Worm (Caenorhabditis elegans): ENCODE measurements around the gene F52D2.12.

F52D2.12 gene

DNA sequence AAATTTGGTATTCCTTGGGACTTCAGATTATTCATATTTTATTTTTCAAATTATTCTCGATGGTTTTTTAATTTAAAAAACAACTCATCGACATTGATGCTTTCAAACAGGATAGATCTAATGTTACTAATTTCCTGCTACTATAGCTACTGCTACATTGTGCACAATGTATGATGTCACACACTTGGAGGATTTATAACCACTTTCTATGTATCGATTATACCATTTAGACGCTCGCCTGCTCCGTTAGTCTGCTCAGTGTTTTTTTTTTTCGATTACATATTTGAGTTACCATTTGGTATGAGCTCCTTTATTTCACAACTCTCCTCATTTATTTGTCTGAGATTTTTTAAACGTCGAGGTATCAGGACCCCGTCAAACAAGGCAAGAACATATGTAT is 12.6 kb downstream of the F52D2.12 start, which contains the start of gene Y40A1A.2:
TSS of gene Y40A1A.2 (plus strand) at position 301 of the 400 bp plus-strand sequence.
- TF ChIP-seq ceh-9 (tag; optimal IDR thresholded peaks at IDR 0.05) (no peak), jun-1 (tag; optimal IDR thresholded peaks at IDR 0.05) (no peak), egl-5 (tag; optimal IDR thresholded peaks at IDR 0.05) (no peak), nhr-12 (tag; optimal IDR thresholded peaks at IDR 0.05) (no peak), elt-2 (tag; optimal IDR thresholded peaks at IDR 0.05) (no peak), ama-1 (optimal IDR thresholded peaks at IDR 0.05) (no peak), tbx-2 (tag; optimal IDR thresholded peaks at IDR 0.05) (no peak), nfya-1 (tag; optimal IDR thresholded peaks at IDR 0.05; ENCODE audit: insufficient read depth) (no peak), ceh-16 (tag; optimal IDR thresholded peaks at IDR 0.05) (no peak), nhr-67 (tag; optimal IDR thresholded peaks at IDR 0.05) (no peak), snpc-4 (tag; optimal IDR thresholded peaks at IDR 0.05) (no peak), lin-39 (tag; optimal IDR thresholded peaks at IDR 0.05) (no peak), ceh-82 (tag; optimal IDR thresholded peaks at IDR 0.05) (no peak), unc-39 (tag; optimal IDR thresholded peaks at IDR 0.05) (no peak), sea-2 (GFP tag; optimal IDR thresholded peaks at IDR 0.05) (no peak)

DNA sequence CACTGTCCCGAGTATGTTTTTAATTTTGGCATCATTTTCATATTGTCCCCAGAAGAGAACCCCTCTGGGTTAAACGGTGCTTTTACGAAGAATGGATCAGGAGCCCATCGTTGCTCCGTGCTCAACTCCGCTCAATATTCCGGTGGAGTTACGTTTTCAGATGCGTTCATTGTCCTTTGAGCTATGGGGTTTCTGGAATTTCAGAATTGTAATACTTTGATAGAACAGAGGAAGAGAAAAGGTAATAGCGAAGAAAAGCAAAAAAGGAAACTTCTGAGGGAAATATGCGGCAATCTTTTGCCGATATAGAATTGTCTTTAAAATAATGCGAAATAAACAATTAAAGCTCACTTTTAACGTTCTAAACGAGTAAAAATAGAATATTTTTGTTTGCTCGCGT is 20.1 kb downstream of the F52D2.12 start, which contains the start of gene Y40A1A.3:
TSS of gene Y40A1A.3 (minus strand) at position 101 of the 400 bp plus-strand sequence.
- TF ChIP-seq eor-1 (tag; optimal IDR thresholded peaks at IDR 0.05) (no peak), zag-1 (tag; optimal IDR thresholded peaks at IDR 0.05) (no peak), nhr-67 (tag; optimal IDR thresholded peaks at IDR 0.05) (no peak), elt-1 (tag; optimal IDR thresholded peaks at IDR 0.05) (no peak), ceh-28 (tag; optimal IDR thresholded peaks at IDR 0.05) (no peak), ama-1 (optimal IDR thresholded peaks at IDR 0.05) (no peak), lin-39 (tag; optimal IDR thresholded peaks at IDR 0.05) (no peak), pqm-1 (tag; optimal IDR thresholded peaks at IDR 0.05) (no peak), nhr-11 (tag; optimal IDR thresholded peaks at IDR 0.05) (no peak), unc-62 (GFP tag; optimal IDR thresholded peaks at IDR 0.05) (no peak), egl-5 (tag; optimal IDR thresholded peaks at IDR 0.05) (no peak), hmg-11 (tag; optimal IDR thresholded peaks at IDR 0.05) (no peak), nfya-1 (tag; optimal IDR thresholded peaks at IDR 0.05; ENCODE audit: insufficient read depth) (no peak), ztf-11 (tag; optimal IDR thresholded peaks at IDR 0.05) (no peak), nhr-23 (tag; optimal IDR thresholded peaks at IDR 0.05) (no peak), fkh-10 (GFP tag; optimal IDR thresholded peaks at IDR 0.05) (no peak), lin-15B (tag; optimal IDR thresholded peaks at IDR 0.05) (no peak)

ce11 chrX:1998825-1999224 is 21.0 kb downstream of the F52D2.12 start:
- TF ChIP-seq zag-1 (tag; optimal IDR thresholded peaks at IDR 0.05) (no peak), ceh-9 (tag; optimal IDR thresholded peaks at IDR 0.05) (no peak), eor-1 (tag; optimal IDR thresholded peaks at IDR 0.05) (no peak), pqm-1 (tag; optimal IDR thresholded peaks at IDR 0.05) (no peak), tbx-2 (tag; optimal IDR thresholded peaks at IDR 0.05) (no peak), R02D3.7 (tag; optimal IDR thresholded peaks at IDR 0.05) (no peak), mml-1 (tag; optimal IDR thresholded peaks at IDR 0.05) (no peak), ztf-4 (tag; optimal IDR thresholded peaks at IDR 0.05) (no peak), sea-2 (GFP tag; optimal IDR thresholded peaks at IDR 0.05) (no peak), snpc-4 (tag; optimal IDR thresholded peaks at IDR 0.05) (no peak), aly-2 (tag; optimal IDR thresholded peaks at IDR 0.05) (no peak), mdl-1 (tag; optimal IDR thresholded peaks at IDR 0.05) (no peak), nhr-28 (tag; optimal IDR thresholded peaks at IDR 0.05) (no peak), nhr-67 (tag; optimal IDR thresholded peaks at IDR 0.05) (no peak), egl-27 (tag; optimal IDR thresholded peaks at IDR 0.05) (no peak)

DNA sequence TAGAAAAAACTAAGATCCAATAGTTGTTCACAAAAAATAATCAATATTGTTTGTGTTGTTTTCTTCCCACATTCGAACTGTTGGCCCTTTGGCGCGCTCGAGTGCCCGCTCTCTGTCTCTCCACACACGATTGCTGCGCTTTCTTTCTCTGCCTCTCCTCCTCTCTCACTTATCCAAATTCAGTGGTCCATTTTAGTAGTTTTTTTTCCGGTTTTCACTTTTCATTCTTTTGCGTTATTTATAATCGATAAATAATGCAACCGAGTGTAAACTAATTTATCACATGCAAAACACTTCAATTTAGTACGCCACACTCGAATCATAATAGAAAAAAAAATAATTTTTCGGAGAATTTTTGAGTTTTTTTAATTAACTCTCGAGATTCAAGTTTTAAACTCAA is 22.7 kb downstream of the F52D2.12 start:
- TF ChIP-seq ztf-11 (tag; optimal IDR thresholded peaks at IDR 0.05) (no peak), fkh-2 (tag; optimal IDR thresholded peaks at IDR 0.05) (no peak), nhr-237 (tag; optimal IDR thresholded peaks at IDR 0.05) (no peak), lsy-12 (tag; optimal IDR thresholded peaks at IDR 0.05) (no peak), R02D3.7 (tag; optimal IDR thresholded peaks at IDR 0.05) (no peak), sea-2 (GFP tag; optimal IDR thresholded peaks at IDR 0.05) (no peak), nhr-76 (tag; optimal IDR thresholded peaks at IDR 0.05) (no peak), lin-39 (tag; optimal IDR thresholded peaks at IDR 0.05) (no peak), lin-15B (tag; optimal IDR thresholded peaks at IDR 0.05) (no peak), jun-1 (tag; optimal IDR thresholded peaks at IDR 0.05) (no peak), unc-62 (GFP tag; optimal IDR thresholded peaks at IDR 0.05) (no peak), egl-27 (tag; optimal IDR thresholded peaks at IDR 0.05) (no peak), daf-12 (tag; optimal IDR thresholded peaks at IDR 0.05) (no peak), ceh-16 (tag; optimal IDR thresholded peaks at IDR 0.05) (no peak), zag-1 (tag; optimal IDR thresholded peaks at IDR 0.05) (no peak), tbx-2 (tag; optimal IDR thresholded peaks at IDR 0.05) (no peak), nhr-12 (tag; optimal IDR thresholded peaks at IDR 0.05) (no peak), nhr-77 (tag; optimal IDR thresholded peaks at IDR 0.05) (no peak)
